Worm (Caenorhabditis elegans): Measurements from ENCODE around the gene F32D8.2.

F32D8.2 gene

ce11 chrV:10921747-10922146, 38.2 kb downstream of the F32D8.2 start, which contains the start of gene nas-31:
Gene nas-31 (minus strand): TSS chrV:10921847.
- TF ChIP-seq unc-62 (GFP tag; optimal IDR thresholded peaks at IDR 0.05) (no peak), nhr-11 (tag; optimal IDR thresholded peaks at IDR 0.05) (no peak), unc-30 (tag; optimal IDR thresholded peaks at IDR 0.05) (no peak), egl-13 (tag; optimal IDR thresholded peaks at IDR 0.05) (no peak), ceh-8 (GFP tag; optimal IDR thresholded peaks at IDR 0.05) (no peak), jun-1 (tag; optimal IDR thresholded peaks at IDR 0.05) (no peak), unc-86 (tag; optimal IDR thresholded peaks at IDR 0.05) (no peak), efl-3 (GFP tag; optimal IDR thresholded peaks at IDR 0.05) (no peak), lin-15B (tag; optimal IDR thresholded peaks at IDR 0.05) (no peak), nhr-85 (tag) (no peak), fos-1 (tag; optimal IDR thresholded peaks at IDR 0.05) (no peak), mdl-1 (tag; optimal IDR thresholded peaks at IDR 0.05) (no peak)

- TF ChIP-seq unc-86 (tag; optimal IDR thresholded peaks at IDR 0.05): no peak
- no peak for TF ChIP-seq nhr-47 (tag; optimal IDR thresholded peaks at IDR 0.05)
- no peak for TF ChIP-seq unc-62 (GFP tag; optimal IDR thresholded peaks at IDR 0.05)
Observed at ce11 chrV:10923229-10923628, 39.7 kb downstream of the F32D8.2 start, which contains the start of gene F58B4.7. Gene F58B4.7 (minus strand): TSS chrV:10923329.

ce11 chrV:10924731-10925130, 41.2 kb downstream of the F32D8.2 start, which contains the start of gene F58B4.6:
Gene F58B4.6 (plus strand): TSS chrV:10925031.
- TF ChIP-seq sox-4 (tag; optimal IDR thresholded peaks at IDR 0.05): no peak
- no peak for TF ChIP-seq mab-9 (GFP tag; IDR thresholded peaks at IDR 0.05)
- TF ChIP-seq pax-3 (tag; optimal IDR thresholded peaks at IDR 0.05): peak; percentile 17
- no peak for TF ChIP-seq vab-15 (tag; optimal IDR thresholded peaks at IDR 0.05)
- peak; percentile 71 for TF ChIP-seq fkh-8 (tag; optimal IDR thresholded peaks at IDR 0.05)
- no peak for TF ChIP-seq unc-62 (GFP tag; optimal IDR thresholded peaks at IDR 0.05)
- TF ChIP-seq ceh-88 (GFP tag; IDR thresholded peaks at IDR 0.05): no peak
- TF ChIP-seq nhr-237 (tag; optimal IDR thresholded peaks at IDR 0.05): no peak
- no peak for TF ChIP-seq dpl-1 (GFP tag; optimal IDR thresholded peaks at IDR 0.05)
- no peak for TF ChIP-seq mef-2 (tag; optimal IDR thresholded peaks at IDR 0.05)
- no peak for TF ChIP-seq C34B4.2 (tag; optimal IDR thresholded peaks at IDR 0.05)
- no peak for TF ChIP-seq dsc-1 (tag; optimal IDR thresholded peaks at IDR 0.05)
- TF ChIP-seq zag-1 (tag; optimal IDR thresholded peaks at IDR 0.05): no peak
- TF ChIP-seq nhr-71 (tag; optimal IDR thresholded peaks at IDR 0.05): peak; percentile 12
- peak; percentile 20 for TF ChIP-seq nhr-47 (tag; optimal IDR thresholded peaks at IDR 0.05)

ce11 chrV:10925658-10926057, 42.1 kb downstream of the F32D8.2 start:
- TF ChIP-seq efl-1 (optimal IDR thresholded peaks at IDR 0.05) (no peak), efl-1 (GFP tag; optimal IDR thresholded peaks at IDR 0.05 in 1 of 2) (peak in 1 of 2 experiments; percentile 15), nhr-20 (tag; optimal IDR thresholded peaks at IDR 0.05) (peak; percentile 22), zip-4 (GFP tag; optimal IDR thresholded peaks at IDR 0.05) (no peak), nhr-71 (tag; optimal IDR thresholded peaks at IDR 0.05) (peak; percentile 57), skn-1 (tag; optimal IDR thresholded peaks at IDR 0.05) (peak; percentile 53), mef-2 (tag; optimal IDR thresholded peaks at IDR 0.05) (no peak), fkh-8 (tag; optimal IDR thresholded peaks at IDR 0.05) (peak; percentile 68), aly-2 (tag; optimal IDR thresholded peaks at IDR 0.05) (no peak), snpc-4 (tag; optimal IDR thresholded peaks at IDR 0.05) (no peak), lin-14 (GFP tag; optimal IDR thresholded peaks at IDR 0.05) (peak; percentile 6), C04F5.9 (tag; optimal IDR thresholded peaks at IDR 0.05) (no peak)

- TF ChIP-seq fkh-8 (tag; optimal IDR thresholded peaks at IDR 0.05) (peak; percentile 64), pax-3 (tag; optimal IDR thresholded peaks at IDR 0.05) (peak; percentile 31), nhr-47 (tag; optimal IDR thresholded peaks at IDR 0.05) (no peak), unc-62 (GFP tag; optimal IDR thresholded peaks at IDR 0.05) (no peak), lin-14 (GFP tag; optimal IDR thresholded peaks at IDR 0.05) (no peak), nhr-12 (tag; optimal IDR thresholded peaks at IDR 0.05) (no peak), nhr-71 (tag; optimal IDR thresholded peaks at IDR 0.05) (peak; percentile 16)
Observed at ce11 chrV:10929511-10929910, 45.9 kb downstream of the F32D8.2 start, which contains the start of gene F58B4.3. Gene F58B4.3 (plus strand): TSS chrV:10929811.
